Worm (Caenorhabditis elegans): Measurements from ENCODE around the gene bgal-1.
"Not testable (repeated sequence)": the region's sequence is repeated elsewhere in the genome, so short reads cannot be mapped to it uniquely, and the experiment has no call there.

DNA sequence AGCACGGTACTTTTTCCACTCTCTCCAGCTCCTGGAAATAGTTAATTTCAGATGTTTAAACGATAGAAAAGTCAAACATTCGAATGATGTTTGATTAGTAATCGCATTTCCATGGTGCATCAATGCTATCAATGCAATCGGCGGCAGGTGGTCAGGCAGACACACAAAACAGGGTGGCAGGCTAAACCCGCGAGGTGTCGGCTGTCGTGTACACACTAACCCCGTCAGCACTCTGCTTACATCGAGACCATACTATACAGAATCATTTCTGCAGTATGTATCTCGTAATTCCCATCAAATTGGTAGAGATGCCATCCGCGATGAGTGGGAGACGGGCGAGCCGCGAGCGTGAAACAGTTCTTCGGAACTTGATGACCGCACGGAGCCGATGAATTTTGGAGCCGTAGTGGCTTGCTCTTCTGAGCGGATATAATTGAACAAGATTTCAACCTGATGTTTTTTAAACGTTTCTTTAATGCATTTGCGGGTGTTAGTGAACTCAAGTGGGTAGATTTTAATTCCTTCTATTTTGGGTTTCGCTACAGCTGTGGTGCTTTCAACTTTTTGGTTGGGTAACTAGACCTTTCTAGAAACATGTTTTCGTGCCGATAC lies 49.0 kb downstream of the bgal-1 start:
- not testable (repeated sequence) for TF ChIP-seq elt-1 (tag; optimal IDR thresholded peaks at IDR 0.05; ENCODE audit: borderline replicate concordance, insufficient read depth); unc-120 (tag; optimal IDR thresholded peaks at IDR 0.05; ENCODE audit: poor library complexity, severe bottlenecking); nhr-28 (tag; optimal IDR thresholded peaks at IDR 0.05); pha-4 (tag; optimal IDR thresholded peaks at IDR 0.05)
